Worm (Caenorhabditis elegans) whole organism, mixed stage, embryonic: Measurements from ENCODE around the gene srz-70.

Experiments
- lin-13 ChIP-seq: fragments of 150-350 bp; optimal IDR thresholded peaks from 2 replicates; lab custom pipeline; 2014; ENCODE audit warnings: missing biosample characterization, missing genetic modification characterization
- lin-32 ChIP-seq: fragments of 200-800 bp; sonication (Bioruptor generic); optimal IDR thresholded peaks from 2 replicates; lab custom pipeline; 2018; ENCODE audit warnings: mild to moderate bottlenecking, missing genetic modification characterization, missing compliant biosample characterization
- lsy-2 ChIP-seq: fragments of 150-350 bp; optimal IDR thresholded peaks from 2 replicates; lab custom pipeline; 2014; ENCODE audit warnings: missing biosample characterization, missing genetic modification characterization
- mep-1 ChIP-seq: fragments of 150-350 bp; optimal IDR thresholded peaks from 2 replicates; lab custom pipeline; 2017; ENCODE audit warnings: missing biosample characterization, missing genetic modification reagents, missing genetic modification characterization, inconsistent platforms
- nhr-237 ChIP-seq: fragments of 150-350 bp; optimal IDR thresholded peaks from 2 replicates; lab custom pipeline; 2014; ENCODE audit warnings: missing biosample characterization, missing genetic modification characterization
- nhr-28 ChIP-seq: fragments of 150-350 bp; optimal IDR thresholded peaks from 2 replicates; lab custom pipeline; 2014; ENCODE audit warnings: missing biosample characterization, missing genetic modification characterization
- nhr-76 ChIP-seq: sonication (generic microtip); optimal IDR thresholded peaks from 2 replicates; lab custom pipeline; 2017; ENCODE audit warnings: missing biosample characterization, missing genetic modification characterization
- sptf-1 ChIP-seq: sonication (generic microtip); optimal IDR thresholded peaks from 2 replicates; lab custom pipeline; 2017; ENCODE audit warnings: mild to moderate bottlenecking, missing genetic modification characterization, moderate library complexity, missing compliant biosample characterization

DNA sequence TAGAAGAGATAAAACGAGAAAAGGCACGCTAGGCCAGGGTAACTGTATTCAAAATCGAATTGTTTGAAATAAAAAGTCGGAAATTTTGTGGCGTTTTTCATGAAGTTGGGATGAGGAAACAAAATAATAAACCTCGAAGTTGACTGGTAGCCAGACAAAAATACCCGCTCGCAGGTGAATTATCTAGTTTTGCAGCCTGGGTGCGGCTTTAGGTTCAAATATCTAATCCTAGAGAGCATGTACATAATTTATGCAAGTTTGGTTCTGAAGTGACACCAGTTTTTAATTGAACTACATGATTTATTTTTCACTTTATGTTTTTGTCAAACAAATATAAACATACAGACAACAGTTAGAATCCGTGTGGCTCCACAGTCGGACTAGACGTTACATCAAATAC, 2.9 kb upstream of the srz-70 start, which contains the start of gene srz-37:
- no peak for TF ChIP-seq nhr-28 (tag; lab: Kevin White, UChicago)
- no peak for TF ChIP-seq lsy-2 (tag; lab: Kevin White, UChicago)
- no peak for TF ChIP-seq lin-13 (tag; lab: Kevin White, UChicago)
- TF ChIP-seq sptf-1 (tag; lab: Kevin White, UChicago) = no peak
- TF ChIP-seq nhr-76 = no peak
- no peak for TF ChIP-seq mep-1 (tag; lab: Kevin White, UChicago)
- no peak for TF ChIP-seq lin-32
- TF ChIP-seq nhr-237 (tag; lab: Kevin White, UChicago) = no peak
